Worm (Caenorhabditis elegans) whole organism, young adult: ENCODE data around the gene nhr-120.

Experiments
- B0035.1 ChIP-seq: sonication (generic microtip); optimal IDR thresholded peaks from 2 replicates; lab custom pipeline; 2016; ENCODE audit warnings: missing genetic modification characterization, mild to moderate bottlenecking, missing compliant biosample characterization, missing genotype, missing genetic modification reagents
- D2030.7 ChIP-seq: fragments of 200-800 bp; sonication (Bioruptor generic); IDR thresholded peaks from 2 replicates; pipeline ENCODE4 v1.3.6; 2022; ENCODE audit warnings: missing genetic modification reagents, missing genetic modification characterization, missing compliant biosample characterization
- F10E7.11 ChIP-seq: sonication (generic microtip); optimal IDR thresholded peaks from 2 replicates; lab custom pipeline; 2017; ENCODE audit warnings: mild to moderate bottlenecking, missing genetic modification characterization, moderate library complexity, missing compliant biosample characterization
- F23B12.7 ChIP-seq: sonication (generic microtip); optimal IDR thresholded peaks from 2 replicates; lab custom pipeline; 2017; ENCODE audit warnings: missing genetic modification characterization, mild to moderate bottlenecking, missing compliant biosample characterization, antibody characterized with exemption, moderate library complexity; ENCODE audit not compliant: insufficient read depth
- F49E8.2 ChIP-seq: sonication (generic microtip); optimal IDR thresholded peaks from 3 replicates; lab custom pipeline; 2017; ENCODE audit warnings: missing genetic modification characterization, mild to moderate bottlenecking, missing compliant biosample characterization, antibody characterized with exemption, moderate library complexity; ENCODE audit not compliant: insufficient read depth
- F52B5.7 ChIP-seq: sonication (generic microtip); optimal IDR thresholded peaks from 2 replicates; lab custom pipeline; 2016; ENCODE audit warnings: mild to moderate bottlenecking, missing genetic modification characterization, missing compliant biosample characterization
- K12H6.12 ChIP-seq: fragments of 200-800 bp; sonication (Bioruptor generic); optimal IDR thresholded peaks from 2 replicates; lab custom pipeline; 2018; ENCODE audit warnings: mild to moderate bottlenecking, missing genetic modification characterization, missing compliant biosample characterization
- Y95B8A.8 ChIP-seq: fragments of 200-800 bp; sonication (Bioruptor generic); IDR thresholded peaks from 2 replicates; pipeline ENCODE4 v1.3.6; 2022; ENCODE audit warnings: missing genetic modification reagents, missing genetic modification characterization, missing compliant biosample characterization
- aptf-2 ChIP-seq: fragments of 200-800 bp; sonication (Bioruptor generic); conservative IDR thresholded peaks from 2 replicates; pipeline ENCODE4 v1.3.6; 2022; ENCODE audit warnings: missing genetic modification reagents, missing genetic modification characterization, missing compliant biosample characterization
- atf-7 ChIP-seq: sonication (generic microtip); optimal IDR thresholded peaks from 2 replicates; lab custom pipeline; 2017; ENCODE audit warnings: mild to moderate bottlenecking, missing genetic modification characterization, missing compliant biosample characterization
- athp-1 ChIP-seq: sonication (generic microtip); optimal IDR thresholded peaks from 2 replicates; lab custom pipeline; 2017; ENCODE audit warnings: mild to moderate bottlenecking, missing genetic modification characterization, missing compliant biosample characterization
- attf-3 ChIP-seq: fragments of 200-800 bp; sonication (Bioruptor generic); conservative IDR thresholded peaks from 2 replicates; pipeline ENCODE4 v1.3.6; 2022; ENCODE audit warnings: missing genetic modification reagents, missing genetic modification characterization, missing compliant biosample characterization
- ccch-3 ChIP-seq: fragments of 200-800 bp; sonication (Bioruptor generic); optimal IDR thresholded peaks from 2 replicates; lab custom pipeline; 2018; ENCODE audit warnings: mild to moderate bottlenecking, missing genetic modification characterization, missing compliant biosample characterization
- ceh-58 ChIP-seq: fragments of 200-800 bp; sonication (Bioruptor generic); IDR thresholded peaks from 2 replicates; pipeline ENCODE4 v1.3.6; 2022; ENCODE audit warnings: missing genetic modification characterization, missing compliant biosample characterization
- ceh-91 ChIP-seq: fragments of 200-800 bp; sonication (Bioruptor generic); IDR thresholded peaks from 2 replicates; pipeline ENCODE4 v1.3.6; 2022; ENCODE audit warnings: missing genetic modification reagents, missing genetic modification characterization, missing compliant biosample characterization
- chd-7 ChIP-seq: sonication (generic microtip); optimal IDR thresholded peaks from 2 replicates; lab custom pipeline; 2016; ENCODE audit warnings: mild to moderate bottlenecking, missing genetic modification characterization, moderate library complexity, missing compliant biosample characterization
- efl-1 ChIP-seq: fragments of 150-350 bp; optimal IDR thresholded peaks from 2 replicates; lab custom pipeline; 2014; ENCODE audit warnings: missing biosample characterization, missing genetic modification reagents, missing genetic modification characterization
- ekl-4 ChIP-seq: fragments of 200-800 bp; sonication (Bioruptor generic); IDR thresholded peaks from 2 replicates; pipeline ENCODE4 v1.3.6; 2022; ENCODE audit warnings: missing genetic modification reagents, missing genetic modification characterization, missing compliant biosample characterization
- let-607 ChIP-seq, 2 experiments: fragments of 200-800 bp in 1 of 2; sonication (Bioruptor generic) in 1 of 2; sonication (generic microtip) in 1 of 2; optimal IDR thresholded peaks; 2 replicates each; lab custom pipeline; 2016 to 2018; ENCODE audit warnings: mild to moderate bottlenecking in 2 of 2, missing compliant biosample characterization in 2 of 2, missing genetic modification characterization in 2 of 2, moderate library complexity in 2 of 2, missing genotype in 1 of 2
- lin-54 ChIP-seq: fragments of 200-800 bp; sonication (Bioruptor generic); optimal IDR thresholded peaks from 2 replicates; lab custom pipeline; 2018; ENCODE audit warnings: mild to moderate bottlenecking, missing genetic modification characterization, missing compliant biosample characterization
- madf-10 ChIP-seq: sonication (generic microtip); optimal IDR thresholded peaks from 2 replicates; lab custom pipeline; 2016; ENCODE audit warnings: mild to moderate bottlenecking, missing genetic modification characterization, missing compliant biosample characterization
- sdz-38 ChIP-seq: sonication (generic microtip); optimal IDR thresholded peaks from 2 replicates; lab custom pipeline; 2016; ENCODE audit warnings: missing genotype, missing genetic modification characterization, missing compliant biosample characterization
- tbp1 ChIP-seq: fragments of 200-800 bp; sonication (Bioruptor generic); optimal IDR thresholded peaks from 2 replicates; lab custom pipeline; 2018; ENCODE audit warnings: mild to moderate bottlenecking, missing genetic modification characterization, missing compliant biosample characterization
- tlf-1 ChIP-seq: fragments of 200-800 bp; sonication (Bioruptor generic); optimal IDR thresholded peaks from 2 replicates; lab custom pipeline; 2018; ENCODE audit warnings: mild to moderate bottlenecking, missing genetic modification characterization, missing compliant biosample characterization
- unc-130 ChIP-seq: sonication (generic microtip); optimal IDR thresholded peaks from 2 replicates; lab custom pipeline; 2016; ENCODE audit warnings: missing genetic modification reagents, missing genetic modification characterization, missing compliant biosample characterization
- zfh-2 ChIP-seq: fragments of 200-800 bp; sonication (Bioruptor generic); conservative IDR thresholded peaks from 2 replicates; pipeline ENCODE4 v1.3.6; 2022; ENCODE audit warnings: missing genetic modification reagents, missing genetic modification characterization, missing compliant biosample characterization
- ztf-18 ChIP-seq: sonication (generic microtip); optimal IDR thresholded peaks from 2 replicates; lab custom pipeline; 2016; ENCODE audit warnings: missing genotype, mild to moderate bottlenecking, missing genetic modification characterization, missing compliant biosample characterization
- ztf-3 ChIP-seq: fragments of 200-800 bp; sonication (Bioruptor generic); optimal IDR thresholded peaks from 2 replicates; lab custom pipeline; 2018; ENCODE audit warnings: mild to moderate bottlenecking, missing genetic modification characterization, missing compliant biosample characterization

nhr-120 gene

ce11 chrX:6591674-6592073 lies 48.7 kb downstream of the nhr-120 start:
- no peak for TF ChIP-seq tlf-1
- no peak for TF ChIP-seq atf-7
- TF ChIP-seq ekl-4 (GFP tag; lab: Robert Waterston, UW) = no peak
- TF ChIP-seq lin-54 (GFP tag; lab: Kevin White, UChicago) = no peak
- no peak for TF ChIP-seq unc-130 (GFP tag; lab: Kevin White, UChicago)
- TF ChIP-seq chd-7 = no peak
- TF ChIP-seq F10E7.11 (tag; lab: Kevin White, UChicago) = no peak
- no peak for TF ChIP-seq F49E8.2 (tag; lab: Kevin White, UChicago)
- TF ChIP-seq let-607 (tag; optimal IDR thresholded peaks at IDR 0.05; lab: Kevin White, UChicago) = no peak
- TF ChIP-seq aptf-2 (GFP tag; lab: Robert Waterston, UW) = no peak
- no peak for TF ChIP-seq Y95B8A.8 (GFP tag; lab: Robert Waterston, UW)
- TF ChIP-seq athp-1 (tag; lab: Kevin White, UChicago) = no peak
- TF ChIP-seq ceh-91 (GFP tag; lab: Robert Waterston, UW) = no peak
- TF ChIP-seq efl-1 (GFP tag; lab: Kevin White, UChicago) = no peak
- TF ChIP-seq ztf-18 (tag; lab: Kevin White, UChicago) = no peak
- TF ChIP-seq F52B5.7 = no peak
- TF ChIP-seq ccch-3 (GFP tag; lab: Kevin White, UChicago) = no peak
- no peak for TF ChIP-seq zfh-2 (GFP tag; lab: Robert Waterston, UW)
- TF ChIP-seq attf-3 = no peak
- no peak for TF ChIP-seq madf-10 (tag; lab: Kevin White, UChicago)

ce11 chrX:6588495-6588894 lies 51.9 kb downstream of the nhr-120 start, which contains the start of gene fbxl-4:
Gene fbxl-4 (plus strand): TSS chrX:6588795.
- TF ChIP-seq K12H6.12 (tag; lab: Kevin White, UChicago) = no peak
- TF ChIP-seq D2030.7 = no peak
- no peak for TF ChIP-seq F23B12.7 (tag; lab: Kevin White, UChicago)
- TF ChIP-seq tbp1 (GFP tag; lab: Kevin White, UChicago) = no peak
- no peak for TF ChIP-seq sdz-38 (tag; lab: Kevin White, UChicago)
- TF ChIP-seq ztf-3 (GFP tag; lab: Kevin White, UChicago) = no peak
- TF ChIP-seq B0035.1 (tag; lab: Kevin White, UChicago) = no peak
- no peak for TF ChIP-seq ceh-58 (GFP tag; lab: Robert Waterston, UW)
